Worm (Caenorhabditis elegans): ENCODE data around the gene C27C12.1.

C27C12.1 gene

ce11 chrX:14853712-14854217 lies at the start of gene C27C12.1, which contains the start of gene C27C12.4:
Gene C27C12.1 (minus strand): TSS chrX:14853762.
Gene C27C12.4 (plus strand): TSS chrX:14854086.
- TF ChIP-seq hmbx-1 (tag; optimal IDR thresholded peaks at IDR 0.05) (no peak), tbx-37 (GFP tag; conservative IDR thresholded peaks at IDR 0.05) (peak; percentile 58; the same call in 1 of the 2 replicates), hmg-4 (GFP tag; optimal IDR thresholded peaks at IDR 0.05) (peak; percentile 67), F13C5.2 (tag; optimal IDR thresholded peaks at IDR 0.05) (peak; percentile 67)

ce11 chrX:14900487-14900886 lies 46.9 kb upstream of the C27C12.1 start:
- TF ChIP-seq hnd-1 (tag; optimal IDR thresholded peaks at IDR 0.05) (no peak), hmg-4 (GFP tag; optimal IDR thresholded peaks at IDR 0.05) (no peak), scrt-1 (GFP tag; IDR thresholded peaks at IDR 0.05) (no peak), tra-4 (tag; optimal IDR thresholded peaks at IDR 0.05) (no peak), ets-7 (tag; optimal IDR thresholded peaks at IDR 0.05) (no peak), F13C5.2 (tag; optimal IDR thresholded peaks at IDR 0.05) (no peak), pes-1 (GFP tag; IDR thresholded peaks at IDR 0.05) (no peak), ceh-13 (GFP tag; optimal IDR thresholded peaks at IDR 0.05) (no peak), tbx-37 (GFP tag; conservative IDR thresholded peaks at IDR 0.05) (no peak), ama-1 (optimal IDR thresholded peaks at IDR 0.05) (no peak), hmbx-1 (tag; optimal IDR thresholded peaks at IDR 0.05) (no peak), tbx-11 (GFP tag; IDR thresholded peaks at IDR 0.05) (no peak), aly-1 (tag; optimal IDR thresholded peaks at IDR 0.05) (no peak), ceh-36 (tag; optimal IDR thresholded peaks at IDR 0.05) (no peak), B0310.2 (tag; optimal IDR thresholded peaks at IDR 0.05) (no peak), flt-1 (GFP tag; IDR thresholded peaks at IDR 0.05) (no peak), sea-1 (GFP tag; conservative IDR thresholded peaks at IDR 0.05) (no peak)

- TF ChIP-seq ceh-36 (tag; optimal IDR thresholded peaks at IDR 0.05), result no peak
- TF ChIP-seq tbx-11 (GFP tag; IDR thresholded peaks at IDR 0.05), result no peak
- no peak for TF ChIP-seq hmg-4 (GFP tag; optimal IDR thresholded peaks at IDR 0.05)
- TF ChIP-seq flt-1 (GFP tag; IDR thresholded peaks at IDR 0.05), result no peak
- no peak for TF ChIP-seq F13C5.2 (tag; optimal IDR thresholded peaks at IDR 0.05)
- no peak for TF ChIP-seq ceh-13 (GFP tag; optimal IDR thresholded peaks at IDR 0.05)
- TF ChIP-seq sea-1 (GFP tag; conservative IDR thresholded peaks at IDR 0.05), result no peak
- no peak for TF ChIP-seq ets-7 (tag; optimal IDR thresholded peaks at IDR 0.05)
- no peak for TF ChIP-seq B0310.2 (tag; optimal IDR thresholded peaks at IDR 0.05)
- TF ChIP-seq pes-1 (GFP tag; IDR thresholded peaks at IDR 0.05), result no peak
- TF ChIP-seq hnd-1 (tag; optimal IDR thresholded peaks at IDR 0.05), result no peak
- TF ChIP-seq ama-1 (optimal IDR thresholded peaks at IDR 0.05), result no peak
- no peak for TF ChIP-seq scrt-1 (GFP tag; IDR thresholded peaks at IDR 0.05)
- TF ChIP-seq tbx-37 (GFP tag; conservative IDR thresholded peaks at IDR 0.05), result no peak
- no peak for TF ChIP-seq aly-1 (tag; optimal IDR thresholded peaks at IDR 0.05)
- no peak for TF ChIP-seq tra-4 (tag; optimal IDR thresholded peaks at IDR 0.05)
- TF ChIP-seq hmbx-1 (tag; optimal IDR thresholded peaks at IDR 0.05), result no peak
Observed at ce11 chrX:14898205-14898604, 44.6 kb upstream of the C27C12.1 start, which contains the start of gene lips-8. Gene lips-8 (plus strand): TSS chrX:14898505.

- no peak for TF ChIP-seq flt-1 (GFP tag; IDR thresholded peaks at IDR 0.05)
- TF ChIP-seq hnd-1 (tag; optimal IDR thresholded peaks at IDR 0.05), result no peak
- TF ChIP-seq aly-1 (tag; optimal IDR thresholded peaks at IDR 0.05), result no peak
- TF ChIP-seq hmg-4 (GFP tag; optimal IDR thresholded peaks at IDR 0.05), result no peak
- no peak for TF ChIP-seq tbx-11 (GFP tag; IDR thresholded peaks at IDR 0.05)
- no peak for TF ChIP-seq tbx-37 (GFP tag; conservative IDR thresholded peaks at IDR 0.05)
- no peak for TF ChIP-seq tra-4 (tag; optimal IDR thresholded peaks at IDR 0.05)
Observed at ce11 chrX:14897192-14897591, 43.6 kb upstream of the C27C12.1 start.

ce11 chrX:14894845-14895244 lies 41.3 kb upstream of the C27C12.1 start, which contains the start of gene nac-1:
Gene nac-1 (plus strand): TSS chrX:14895145.
- TF ChIP-seq B0310.2 (tag; optimal IDR thresholded peaks at IDR 0.05) (no peak), F13C5.2 (tag; optimal IDR thresholded peaks at IDR 0.05) (no peak), tbx-37 (GFP tag; conservative IDR thresholded peaks at IDR 0.05) (no peak), tbx-11 (GFP tag; IDR thresholded peaks at IDR 0.05) (no peak), ceh-13 (GFP tag; optimal IDR thresholded peaks at IDR 0.05) (no peak), ceh-36 (tag; optimal IDR thresholded peaks at IDR 0.05) (no peak), hmg-4 (GFP tag; optimal IDR thresholded peaks at IDR 0.05) (no peak), aly-1 (tag; optimal IDR thresholded peaks at IDR 0.05) (no peak), hmbx-1 (tag; optimal IDR thresholded peaks at IDR 0.05) (no peak), hnd-1 (tag; optimal IDR thresholded peaks at IDR 0.05) (no peak), sea-1 (GFP tag; conservative IDR thresholded peaks at IDR 0.05) (no peak), pes-1 (GFP tag; IDR thresholded peaks at IDR 0.05) (no peak), scrt-1 (GFP tag; IDR thresholded peaks at IDR 0.05) (no peak), flt-1 (GFP tag; IDR thresholded peaks at IDR 0.05) (no peak)

- TF ChIP-seq flt-1 (GFP tag; IDR thresholded peaks at IDR 0.05) (no peak), B0310.2 (tag; optimal IDR thresholded peaks at IDR 0.05) (no peak), F13C5.2 (tag; optimal IDR thresholded peaks at IDR 0.05) (no peak), pes-1 (GFP tag; IDR thresholded peaks at IDR 0.05) (no peak), sea-1 (GFP tag; conservative IDR thresholded peaks at IDR 0.05) (no peak), hmbx-1 (tag; optimal IDR thresholded peaks at IDR 0.05) (no peak), hmg-4 (GFP tag; optimal IDR thresholded peaks at IDR 0.05) (no peak), aly-1 (tag; optimal IDR thresholded peaks at IDR 0.05) (no peak)
Observed at ce11 chrX:14894380-14894779, 40.8 kb upstream of the C27C12.1 start.

- TF ChIP-seq ets-7 (tag; optimal IDR thresholded peaks at IDR 0.05) (no peak), tra-4 (tag; optimal IDR thresholded peaks at IDR 0.05) (no peak), B0310.2 (tag; optimal IDR thresholded peaks at IDR 0.05) (no peak), ama-1 (optimal IDR thresholded peaks at IDR 0.05) (no peak), sea-1 (GFP tag; conservative IDR thresholded peaks at IDR 0.05) (no peak), F13C5.2 (tag; optimal IDR thresholded peaks at IDR 0.05) (no peak), tbx-11 (GFP tag; IDR thresholded peaks at IDR 0.05) (no peak), aly-1 (tag; optimal IDR thresholded peaks at IDR 0.05) (no peak), hmbx-1 (tag; optimal IDR thresholded peaks at IDR 0.05) (no peak)
Observed at ce11 chrX:14888188-14888587, 34.6 kb upstream of the C27C12.1 start, which contains the start of gene daf-6. Gene daf-6 (plus strand): TSS chrX:14888488.

Measured in whole organism, early embryonic.